Worm (Caenorhabditis elegans) whole organism, mixed stage, embryonic: Measurements from ENCODE around the gene str-227.

Source experiments
- M03D4.4 ChIP-seq: sonication (generic microtip); optimal IDR thresholded peaks from 2 replicates; lab custom pipeline; 2017; ENCODE audit warnings: mild to moderate bottlenecking, missing genetic modification characterization, missing compliant biosample characterization
- bed-3 ChIP-seq: fragments of 200-800 bp; sonication (Bioruptor generic); optimal IDR thresholded peaks from 3 replicates; lab custom pipeline; 2018; ENCODE audit warnings: mild to moderate bottlenecking, missing genetic modification characterization, moderate library complexity, missing compliant biosample characterization
- blmp-1 ChIP-seq: fragments of 150-350 bp; optimal IDR thresholded peaks from 2 replicates; lab custom pipeline; 2014; ENCODE audit warnings: missing biosample characterization, missing genetic modification characterization
- ceh-39 ChIP-seq: fragments of 150-350 bp; optimal IDR thresholded peaks from 2 replicates; lab custom pipeline; 2014; ENCODE audit warnings: missing biosample characterization, missing genetic modification characterization
- ceh-43 ChIP-seq: fragments of 200-800 bp; sonication (Bioruptor generic); optimal IDR thresholded peaks from 2 replicates; lab custom pipeline; 2018; ENCODE audit warnings: mild to moderate bottlenecking, missing genetic modification characterization, moderate library complexity, missing compliant biosample characterization
- ceh-83 ChIP-seq: fragments of 200-800 bp; sonication (Bioruptor generic); optimal IDR thresholded peaks from 2 replicates; lab custom pipeline; 2018; ENCODE audit warnings: mild to moderate bottlenecking, missing genetic modification characterization, missing compliant biosample characterization
- ces-1 ChIP-seq: fragments of 150-350 bp; optimal IDR thresholded peaks from 2 replicates; lab custom pipeline; 2014; ENCODE audit warnings: missing biosample characterization, missing genetic modification reagents, missing genetic modification characterization
- cnd-1 ChIP-seq: fragments of 200-800 bp; sonication (Bioruptor generic); optimal IDR thresholded peaks from 2 replicates; lab custom pipeline; 2018; ENCODE audit warnings: mild to moderate bottlenecking, missing genetic modification characterization, missing compliant biosample characterization
- drap-1 ChIP-seq: fragments of 200-800 bp; sonication (Bioruptor generic); optimal IDR thresholded peaks from 3 replicates; lab custom pipeline; 2018; ENCODE audit warnings: mild to moderate bottlenecking, missing genetic modification characterization, missing compliant biosample characterization
- elt-1 ChIP-seq: sonication (generic microtip); optimal IDR thresholded peaks from 2 replicates; lab custom pipeline; 2017; ENCODE audit warnings: missing genetic modification characterization, mild to moderate bottlenecking, missing compliant biosample characterization, antibody characterized with exemption, moderate library complexity, borderline replicate concordance; ENCODE audit not compliant: insufficient read depth
- elt-3 ChIP-seq: fragments of 150-350 bp; optimal IDR thresholded peaks from 2 replicates; lab custom pipeline; 2014; ENCODE audit warnings: missing biosample characterization, missing genetic modification characterization
- flh-1 ChIP-seq: fragments of 200-800 bp; sonication (Bioruptor generic); optimal IDR thresholded peaks from 2 replicates; lab custom pipeline; 2018; ENCODE audit warnings: mild to moderate bottlenecking, missing genetic modification characterization, moderate library complexity, missing compliant biosample characterization
- ham-2 ChIP-seq: fragments of 200-800 bp; sonication (Bioruptor generic); optimal IDR thresholded peaks from 2 replicates; lab custom pipeline; 2018; ENCODE audit warnings: mild to moderate bottlenecking, missing genetic modification characterization, missing compliant biosample characterization
- hlh-1 ChIP-seq: fragments of 150-350 bp; optimal IDR thresholded peaks from 2 replicates; lab custom pipeline; 2014; ENCODE audit warnings: missing biosample characterization, missing genetic modification reagents, missing genetic modification characterization
- lin-13 ChIP-seq: fragments of 150-350 bp; optimal IDR thresholded peaks from 2 replicates; lab custom pipeline; 2014; ENCODE audit warnings: missing biosample characterization, missing genetic modification characterization
- mab-5 ChIP-seq: fragments of 150-350 bp; optimal IDR thresholded peaks from 2 replicates; lab custom pipeline; 2014; ENCODE audit warnings: missing biosample characterization, missing genetic modification characterization
- mep-1 ChIP-seq: fragments of 150-350 bp; optimal IDR thresholded peaks from 2 replicates; lab custom pipeline; 2017; ENCODE audit warnings: missing biosample characterization, missing genetic modification reagents, missing genetic modification characterization, inconsistent platforms
- mls-2 ChIP-seq: sonication (generic microtip); optimal IDR thresholded peaks from 2 replicates; lab custom pipeline; 2016; ENCODE audit warnings: mild to moderate bottlenecking, missing genetic modification characterization, moderate library complexity, missing compliant biosample characterization
- nhr-12 ChIP-seq: fragments of 150-350 bp; optimal IDR thresholded peaks from 2 replicates; lab custom pipeline; 2014; ENCODE audit warnings: missing biosample characterization, missing genetic modification characterization
- nhr-28 ChIP-seq: fragments of 150-350 bp; optimal IDR thresholded peaks from 2 replicates; lab custom pipeline; 2014; ENCODE audit warnings: missing biosample characterization, missing genetic modification characterization
- nhr-76 ChIP-seq: sonication (generic microtip); optimal IDR thresholded peaks from 2 replicates; lab custom pipeline; 2017; ENCODE audit warnings: missing biosample characterization, missing genetic modification characterization
- pha-4 ChIP-seq: fragments of 150-350 bp; optimal IDR thresholded peaks from 2 replicates; lab custom pipeline; 2018; ENCODE audit warnings: missing biosample characterization, missing genetic modification reagents, missing genetic modification characterization
- sem-2 ChIP-seq: fragments of 200-800 bp; sonication (Bioruptor generic); optimal IDR thresholded peaks from 2 replicates; lab custom pipeline; 2018; ENCODE audit warnings: mild to moderate bottlenecking, missing genetic modification characterization, missing compliant biosample characterization
- sptf-1 ChIP-seq: sonication (generic microtip); optimal IDR thresholded peaks from 2 replicates; lab custom pipeline; 2017; ENCODE audit warnings: mild to moderate bottlenecking, missing genetic modification characterization, moderate library complexity, missing compliant biosample characterization
- tbx-8 ChIP-seq: fragments of 200-800 bp; sonication (Bioruptor generic); optimal IDR thresholded peaks from 2 replicates; lab custom pipeline; 2018; ENCODE audit warnings: mild to moderate bottlenecking, missing genetic modification characterization, moderate library complexity, missing compliant biosample characterization
- unc-120 ChIP-seq: sonication (generic microtip); optimal IDR thresholded peaks from 2 replicates; lab custom pipeline; 2017; ENCODE audit warnings: missing genetic modification characterization, missing compliant biosample characterization; ENCODE audit not compliant: poor library complexity, severe bottlenecking
- unc-39 ChIP-seq: fragments of 150-350 bp; optimal IDR thresholded peaks from 2 replicates; lab custom pipeline; 2014; ENCODE audit warnings: missing biosample characterization, missing genetic modification characterization
- unc-62 ChIP-seq: fragments of 150-350 bp; optimal IDR thresholded peaks from 2 replicates; lab custom pipeline; 2014; ENCODE audit warnings: missing biosample characterization, missing genetic modification reagents, missing genetic modification characterization
- zip-8 ChIP-seq: fragments of 150-350 bp; optimal IDR thresholded peaks from 2 replicates; lab custom pipeline; 2014; ENCODE audit warnings: missing biosample characterization, missing genetic modification characterization
- ztf-11 ChIP-seq: fragments of 150-350 bp; optimal IDR thresholded peaks from 2 replicates; lab custom pipeline; 2014; ENCODE audit warnings: missing biosample characterization, missing genetic modification characterization

The str-227 gene

ce11 chrV:3512381-3512780 is 5.6 kb upstream of the str-227 start, which contains the start of gene str-226:
Gene str-226 (plus strand): TSS chrV:3512681.
- TF ChIP-seq elt-3 (tag; lab: Kevin White, UChicago) (no peak), bed-3 (no peak), unc-120 (tag; lab: Kevin White, UChicago) (no peak), ceh-43 (GFP tag; lab: Kevin White, UChicago) (no peak), nhr-28 (no peak), ceh-83 (GFP tag; lab: Kevin White, UChicago) (no peak), pha-4 (tag; lab: Kevin White, UChicago) (no peak), blmp-1 (tag; lab: Kevin White, UChicago) (no peak), ces-1 (no peak), nhr-76 (no peak), mls-2 (tag; lab: Kevin White, UChicago) (no peak)

DNA sequence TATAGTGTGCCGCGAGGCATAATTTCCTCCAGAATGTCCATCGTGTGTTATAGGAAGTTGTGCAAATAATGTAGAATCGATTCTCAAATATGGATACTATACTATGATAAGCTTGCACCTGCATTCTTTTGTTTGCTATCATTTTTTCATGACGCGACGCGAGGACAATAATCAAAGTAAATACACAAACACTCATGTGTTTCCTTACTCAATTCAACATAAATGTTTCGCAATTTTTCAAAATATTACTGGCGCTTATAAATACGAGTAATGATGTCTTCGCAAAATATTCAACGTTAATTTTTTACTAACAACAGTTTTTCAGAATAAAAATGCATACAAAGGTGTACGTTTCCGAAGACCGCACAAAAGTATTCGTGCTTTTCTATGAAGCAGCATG is 5.3 kb downstream of the str-227 start, which contains the start of gene irg-1:
irg-1 (plus strand) TSS at position 326 of the 400 bp plus-strand sequence.
- TF ChIP-seq tbx-8 (GFP tag; lab: Kevin White, UChicago) (no peak), ceh-39 (no peak), mls-2 (tag; lab: Kevin White, UChicago) (no peak), nhr-12 (no peak), sem-2 (GFP tag; lab: Kevin White, UChicago) (no peak), ztf-11 (tag; lab: Kevin White, UChicago) (no peak), ham-2 (GFP tag; lab: Kevin White, UChicago) (no peak), ces-1 (no peak), drap-1 (GFP tag; lab: Kevin White, UChicago) (no peak), hlh-1 (tag; lab: Kevin White, UChicago) (no peak), blmp-1 (tag; lab: Kevin White, UChicago) (no peak), sptf-1 (tag; lab: Kevin White, UChicago) (no peak), ceh-83 (GFP tag; lab: Kevin White, UChicago) (no peak), cnd-1 (no peak), pha-4 (tag; lab: Kevin White, UChicago) (no peak), zip-8 (tag; lab: Kevin White, UChicago) (no peak)
- TF ChIP-seq, all 35 proteins: peak for 0

DNA sequence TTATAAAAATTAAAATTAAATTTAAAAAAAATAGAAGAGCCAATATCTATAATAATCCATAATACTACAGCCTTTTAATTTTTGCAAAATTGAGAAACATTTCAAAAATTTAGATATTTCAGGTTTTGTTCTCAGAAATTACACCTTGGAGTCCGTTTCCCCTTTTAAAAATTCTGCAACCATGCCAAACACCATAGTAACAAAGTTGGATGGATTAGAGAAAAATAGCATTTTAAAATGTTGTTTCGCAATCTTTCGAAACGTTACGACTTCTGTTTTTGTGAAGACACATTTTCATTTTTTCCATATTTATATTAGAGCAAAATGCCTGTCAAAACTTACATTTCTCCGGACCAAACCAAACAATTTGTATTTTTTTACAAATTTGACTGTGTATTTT is 7.0 kb downstream of the str-227 start, which contains the start of gene T24A6.7:
T24A6.7 (plus strand) TSS at position 301 of the 400 bp plus-strand sequence.
- no peak for TF ChIP-seq elt-1 (tag; lab: Kevin White, UChicago)
- no peak for TF ChIP-seq mep-1 (tag; lab: Kevin White, UChicago)
- no peak for TF ChIP-seq M03D4.4
- TF ChIP-seq ceh-43 (GFP tag; lab: Kevin White, UChicago): no peak
- TF ChIP-seq cnd-1: no peak
- no peak for TF ChIP-seq unc-62 (GFP tag; lab: Kevin White, UChicago)
- TF ChIP-seq nhr-12: no peak
- TF ChIP-seq ceh-83 (GFP tag; lab: Kevin White, UChicago): no peak
- no peak for TF ChIP-seq unc-120 (tag; lab: Kevin White, UChicago)
- TF ChIP-seq zip-8 (tag; lab: Kevin White, UChicago): no peak
- no peak for TF ChIP-seq lin-13 (tag; lab: Kevin White, UChicago)

- no peak for TF ChIP-seq unc-39 (tag; lab: Kevin White, UChicago)
- TF ChIP-seq ces-1: no peak
- no peak for TF ChIP-seq nhr-76
- no peak for TF ChIP-seq ztf-11 (tag; lab: Kevin White, UChicago)
- TF ChIP-seq tbx-8 (GFP tag; lab: Kevin White, UChicago): no peak
- no peak for TF ChIP-seq bed-3
- no peak for TF ChIP-seq elt-1 (tag; lab: Kevin White, UChicago)
- TF ChIP-seq unc-62 (GFP tag; lab: Kevin White, UChicago): no peak
- no peak for TF ChIP-seq sptf-1 (tag; lab: Kevin White, UChicago)
- no peak for TF ChIP-seq unc-120 (tag; lab: Kevin White, UChicago)
- TF ChIP-seq flh-1: no peak
- TF ChIP-seq cnd-1: no peak
- TF ChIP-seq mls-2 (tag; lab: Kevin White, UChicago): no peak
- no peak for TF ChIP-seq nhr-12
- TF ChIP-seq sem-2 (GFP tag; lab: Kevin White, UChicago): no peak
- no peak for TF ChIP-seq mep-1 (tag; lab: Kevin White, UChicago)
These were observed 8.9 kb downstream of the str-227 start, which contains the start of gene str-260 for ce11 chrV:3526882-3527281. Gene str-260 (plus strand): TSS chrV:3527182.

DNA sequence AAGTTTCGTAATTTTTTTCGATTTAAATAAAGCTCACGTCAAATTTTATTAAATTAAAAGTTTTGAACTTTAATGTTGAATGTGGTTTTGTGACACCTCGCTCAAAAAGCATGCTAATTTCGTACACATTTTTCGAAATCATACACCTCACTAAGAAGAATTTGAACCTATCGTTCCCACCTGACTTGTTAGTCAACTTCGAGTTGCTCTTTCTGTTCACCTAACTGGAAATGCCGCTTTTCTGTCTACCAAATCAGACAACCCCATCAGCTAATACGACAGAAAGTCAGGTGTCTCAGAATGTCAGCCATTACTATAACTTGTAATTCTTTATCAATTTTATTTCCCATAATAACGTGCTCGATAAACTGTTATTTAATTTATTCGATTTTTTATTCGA is 12.4 kb downstream of the str-227 start, which contains the start of gene srbc-66:
srbc-66 (plus strand) TSS at position 301 of the 400 bp plus-strand sequence.
- TF ChIP-seq mab-5: no peak
- TF ChIP-seq mls-2 (tag; lab: Kevin White, UChicago): no peak
- TF ChIP-seq ces-1: no peak
- no peak for TF ChIP-seq unc-62 (GFP tag; lab: Kevin White, UChicago)
- TF ChIP-seq ceh-83 (GFP tag; lab: Kevin White, UChicago): no peak
- TF ChIP-seq elt-3 (tag; lab: Kevin White, UChicago): no peak
- no peak for TF ChIP-seq drap-1 (GFP tag; lab: Kevin White, UChicago)
- TF ChIP-seq mep-1 (tag; lab: Kevin White, UChicago): no peak
- no peak for TF ChIP-seq bed-3
- TF ChIP-seq sem-2 (GFP tag; lab: Kevin White, UChicago): no peak
- TF ChIP-seq nhr-76: no peak
- no peak for TF ChIP-seq lin-13 (tag; lab: Kevin White, UChicago)
- TF ChIP-seq nhr-12: no peak
- TF ChIP-seq M03D4.4: no peak
- TF ChIP-seq ham-2 (GFP tag; lab: Kevin White, UChicago): no peak
- no peak for TF ChIP-seq hlh-1 (tag; lab: Kevin White, UChicago)
- no peak for TF ChIP-seq ceh-39
- no peak for TF ChIP-seq pha-4 (tag; lab: Kevin White, UChicago)
